Worm (Caenorhabditis elegans) whole organism, L4 larva: Measurements from ENCODE around the gene C05E11.7.

Experiments
- D1046.2 ChIP-seq: fragments of 200-800 bp; sonication (Bioruptor generic); IDR thresholded peaks from 2 replicates; pipeline ENCODE4 v1.3.6; 2022; ENCODE audit warnings: missing genetic modification characterization, missing compliant biosample characterization
- F26F4.8 ChIP-seq: fragments of 200-800 bp; sonication (Bioruptor generic); conservative IDR thresholded peaks from 2 replicates; pipeline ENCODE4 v1.3.6; 2022; ENCODE audit warnings: missing genetic modification characterization, missing compliant biosample characterization
- R02D3.7 ChIP-seq: fragments of 150-350 bp; sonication (generic microtip); optimal IDR thresholded peaks from 3 replicates; lab custom pipeline; 2014; ENCODE audit warnings: missing biosample characterization, missing genetic modification characterization
- ama-1 ChIP-seq: fragments of 150-350 bp; optimal IDR thresholded peaks from 2 replicates; lab custom pipeline; 2014; ENCODE audit warnings: inconsistent platforms, mixed read lengths
- hif-1 ChIP-seq, 2 experiments: sonication (generic microtip); optimal IDR thresholded peaks; 2 replicates each; lab custom pipeline; 2016 to 2017; ENCODE audit warnings: missing compliant biosample characterization in 2 of 2, missing genetic modification characterization in 2 of 2, missing genetic modification reagents in 2 of 2, missing genotype in 2 of 2, mild to moderate bottlenecking in 1 of 2
- lin-13 ChIP-seq: fragments of 150-350 bp; optimal IDR thresholded peaks from 2 replicates; lab custom pipeline; 2014; ENCODE audit warnings: missing biosample characterization, missing genetic modification reagents, missing genetic modification characterization
- mes-2 ChIP-seq: sonication (generic microtip); optimal IDR thresholded peaks from 2 replicates; lab custom pipeline; 2016; ENCODE audit warnings: missing genotype, mild to moderate bottlenecking, missing genetic modification characterization, missing compliant biosample characterization; ENCODE audit not compliant: poor library complexity, severe bottlenecking
- nhr-237 ChIP-seq: sonication (generic microtip); optimal IDR thresholded peaks from 2 replicates; lab custom pipeline; 2017; ENCODE audit warnings: missing biosample characterization, missing genetic modification characterization
- nhr-76 ChIP-seq: fragments of 150-350 bp; optimal IDR thresholded peaks from 2 replicates; lab custom pipeline; 2014; ENCODE audit warnings: missing biosample characterization, missing genetic modification characterization

DNA sequence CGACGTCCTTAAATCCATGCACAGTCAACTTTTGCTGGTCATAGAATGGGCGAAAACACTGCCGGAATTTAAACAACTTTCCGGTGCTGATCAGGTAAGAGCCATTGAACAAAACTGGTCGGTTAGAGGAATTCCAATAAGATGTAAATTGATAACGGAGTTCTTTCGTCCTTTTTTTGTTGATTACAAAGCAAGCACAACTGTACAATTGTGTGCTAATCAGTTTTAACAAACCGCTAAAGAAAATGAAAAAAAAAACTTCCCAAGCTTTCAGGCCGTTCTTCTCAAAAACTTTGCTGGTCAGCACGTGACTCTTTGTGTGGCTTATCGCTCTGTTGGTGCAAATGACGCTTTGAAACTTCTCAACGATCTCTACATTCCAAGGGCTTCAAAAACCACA is 51.4 kb downstream of the C05E11.7 start:
- no peak for TF ChIP-seq mes-2 (tag; lab: Kevin White, UChicago)
- no peak for TF ChIP-seq ama-1 (lab: Kevin White, UChicago)
- TF ChIP-seq nhr-76, result no peak
- TF ChIP-seq R02D3.7 (tag; lab: Kevin White, UChicago), result no peak
- TF ChIP-seq lin-13 (GFP tag; lab: Kevin White, UChicago), result no peak
- no peak for TF ChIP-seq F26F4.8 (GFP tag; lab: Robert Waterston, UW)
- no peak for TF ChIP-seq nhr-237
- no peak for TF ChIP-seq D1046.2
- TF ChIP-seq hif-1 (tag; optimal IDR thresholded peaks at IDR 0.05; lab: Kevin White, UChicago), result no peak
